Fruit fly (Drosophila melanogaster): ENCODE results near the gene Eogt.
A peak's percentile ranks its signal among the peaks of the same experiment; 100 is the strongest.

Eogt gene

DNA sequence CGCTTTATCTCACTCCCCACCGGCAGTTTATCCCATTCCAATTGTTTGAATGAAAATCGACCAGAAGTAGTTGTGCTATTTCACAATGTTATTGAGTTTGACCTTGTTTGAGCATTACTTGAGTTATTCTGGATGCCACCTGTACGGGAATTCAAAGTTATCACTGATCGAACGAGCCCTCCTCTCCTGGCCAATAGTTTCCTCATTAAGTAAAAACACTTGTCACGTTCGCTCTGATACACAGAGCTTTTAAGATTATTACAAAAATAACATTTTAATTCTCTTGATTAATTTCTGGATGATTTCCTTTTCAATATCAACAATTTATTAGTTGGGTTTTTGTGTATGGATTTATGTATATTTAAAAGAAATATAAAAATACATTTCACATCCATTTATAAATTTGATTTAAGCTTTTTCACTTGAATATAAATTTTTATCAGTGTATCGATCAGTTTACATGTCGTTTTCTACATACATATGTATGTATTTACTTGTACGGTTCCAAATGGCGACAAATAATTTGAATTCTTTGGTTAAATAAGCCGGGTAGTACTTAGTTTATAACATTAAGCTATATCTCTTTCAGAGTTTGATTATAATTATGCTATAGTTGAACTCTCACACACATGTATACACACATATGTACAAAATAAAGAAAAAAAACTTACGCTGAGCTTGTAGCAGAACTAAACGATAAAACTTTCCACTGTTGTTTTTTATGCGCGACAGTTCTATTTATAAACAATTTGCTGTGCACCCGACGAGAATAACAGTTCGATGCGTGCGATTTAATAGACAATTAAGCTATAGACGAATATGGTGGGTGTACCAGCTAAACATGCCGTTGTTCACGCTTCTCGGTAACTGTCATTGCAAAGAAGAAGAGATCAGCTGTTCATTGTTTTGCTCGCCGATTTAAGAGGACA is 6.8 kb upstream of the Eogt start, which contains the start of the genes CG3609 and CG15390 (continued):
- TF ChIP-seq CG10147 (GFP tag; optimal IDR thresholded peaks at IDR 0.05) (peak; percentile 69), cato (GFP tag; optimal IDR thresholded peaks at IDR 0.05; ENCODE audit: borderline replicate concordance) (peak; percentile 41), CG18476 (GFP tag; optimal IDR thresholded peaks at IDR 0.05) (peak; percentile 38), Atf-2 (GFP tag; optimal IDR thresholded peaks at IDR 0.05) (peak; percentile 80), CG16863 (GFP tag; optimal IDR thresholded peaks at IDR 0.05) (peak; percentile 84), MBD-R2 (GFP tag; IDR thresholded peaks at IDR 0.05) (peak; percentile 97), CG16813 (GFP tag; IDR thresholded peaks at IDR 0.05; ENCODE audit: partially characterized antibody) (no peak), pros (GFP tag; optimal IDR thresholded peaks at IDR 0.05) (no peak), ftz-f1 (GFP tag; optimal IDR thresholded peaks at IDR 0.05) (peak; percentile 48), Hand (GFP tag; optimal IDR thresholded peaks at IDR 0.05) (peak; percentile 67), Vsx1 (GFP tag; optimal IDR thresholded peaks at IDR 0.05) (no peak), stwl (tag; optimal IDR thresholded peaks at IDR 0.05) (peak; percentile 25), CG1832 (GFP tag; optimal IDR thresholded peaks at IDR 0.05) (no peak), oc (tag; optimal IDR thresholded peaks at IDR 0.05) (peak; percentile 58), nerfin-2 (GFP tag; IDR thresholded peaks at IDR 0.05; ENCODE audit: partially characterized antibody) (no peak), Ets65A (GFP tag) (peak; percentile 97), ato (GFP tag; IDR thresholded peaks at IDR 0.05; ENCODE audit: partially characterized antibody) (no peak), lilli (GFP tag; optimal IDR thresholded peaks at IDR 0.05) (peak; percentile 96), CG4328 (GFP tag; optimal IDR thresholded peaks at IDR 0.05) (no peak), jigr1 (GFP tag; IDR thresholded peaks at IDR 0.05) (no peak), CG5953 (GFP tag; IDR thresholded peaks at IDR 0.05) (peak; percentile 51; the same call in 1 of the 2 replicates), fd64A (GFP tag; optimal IDR thresholded peaks at IDR 0.05) (no peak), CG15073 (GFP tag; optimal IDR thresholded peaks at IDR 0.05) (no peak), CG3281 (GFP tag; optimal IDR thresholded peaks at IDR 0.05) (peak; percentile 66), CG2875 (GFP tag; optimal IDR thresholded peaks at IDR 0.05) (peak; percentile 56), crol (GFP tag; IDR thresholded peaks at IDR 0.05) (no peak), al (GFP tag; IDR thresholded peaks at IDR 0.05) (peak; percentile 82), ssp (GFP tag; IDR thresholded peaks at IDR 0.05) (no peak), CG11696 (GFP tag; IDR thresholded peaks at IDR 0.05) (peak; percentile 42; the same call in 1 of the 2 replicates), Poxn (GFP tag; IDR thresholded peaks at IDR 0.05) (peak; percentile 63), org-1 (GFP tag; optimal IDR thresholded peaks at IDR 0.05) (peak; percentile 59), CG5180 (GFP tag; optimal IDR thresholded peaks at IDR 0.05) (no peak), Sox102F (GFP tag; optimal IDR thresholded peaks at IDR 0.05) (peak; percentile 81), tll (GFP tag; optimal IDR thresholded peaks at IDR 0.05) (no peak), aop (GFP tag; IDR thresholded peaks at IDR 0.05) (peak; percentile 86), row (GFP tag; IDR thresholded peaks at IDR 0.05) (peak; percentile 98), hbn (GFP tag; IDR thresholded peaks at IDR 0.05; ENCODE audit: partially characterized antibody) (peak; percentile 32; the same call in 1 of the 2 replicates), NC2β (GFP tag; optimal IDR thresholded peaks at IDR 0.05) (peak; percentile 88), bigmax (GFP tag; optimal IDR thresholded peaks at IDR 0.05) (no peak), CG3995 (GFP tag; optimal IDR thresholded peaks at IDR 0.05) (peak; percentile 31), sr (GFP tag; IDR thresholded peaks at IDR 0.05) (peak; percentile 15; the same call in 1 of the 3 replicates), klu (GFP tag; IDR thresholded peaks at IDR 0.05) (no peak), jing (GFP tag; optimal IDR thresholded peaks at IDR 0.05) (no peak), chif (GFP tag; optimal IDR thresholded peaks at IDR 0.05) (peak; percentile 77 to 89), NfI (GFP tag; optimal IDR thresholded peaks at IDR 0.05) (peak; percentile 86), CG7839 (tag; optimal IDR thresholded peaks at IDR 0.05) (peak; percentile 64), Abd-B (GFP tag; optimal IDR thresholded peaks at IDR 0.05) (peak; percentile 45)

Measured in whole organism, embryonic.